Fruit fly (Drosophila melanogaster): ENCODE data around the gene CG8209.
A peak's percentile ranks its signal among the peaks of the same experiment; 100 is the strongest.

Gene CG8209

DNA sequence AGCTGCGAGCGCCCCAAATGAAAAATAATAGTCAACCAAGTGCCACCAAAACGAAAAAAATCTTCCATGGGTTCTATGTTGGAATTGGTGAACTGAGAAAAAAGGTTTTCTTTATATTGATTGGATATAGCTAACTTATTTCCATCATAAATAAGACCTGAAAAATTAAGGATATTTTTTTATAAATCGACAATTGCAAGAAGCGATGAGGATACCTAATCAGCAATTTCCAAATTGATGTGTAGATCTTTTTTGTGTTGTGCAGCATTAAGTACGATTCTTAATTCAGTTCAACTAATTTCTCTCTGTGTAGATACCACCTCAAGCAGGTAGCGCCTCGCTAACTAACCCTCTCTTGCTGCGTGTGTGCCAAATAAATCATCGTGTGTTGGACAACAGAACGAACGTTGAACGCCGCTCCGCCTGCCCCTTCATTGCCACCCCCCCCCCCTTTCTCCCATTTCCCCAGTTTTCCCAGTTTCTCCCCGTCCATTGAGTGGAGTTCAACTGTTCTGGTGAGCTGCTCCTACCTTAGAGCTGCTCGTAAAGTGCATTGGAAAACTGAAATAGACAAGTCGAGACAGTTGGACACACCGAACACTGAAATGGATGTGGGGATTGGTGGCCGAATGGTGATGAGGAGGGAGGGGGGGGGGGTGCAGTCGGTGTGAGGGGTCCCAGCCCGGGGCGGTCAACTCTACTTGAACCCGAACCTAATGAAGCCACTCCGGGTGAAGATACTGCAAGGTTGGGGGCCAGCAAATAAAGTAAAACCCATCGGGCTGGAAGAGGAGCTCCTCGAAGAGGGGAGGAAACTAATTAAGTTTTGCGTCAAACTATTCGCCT lies 12.8 kb downstream of the CG8209 start (continued):
- TF ChIP-seq H15 (GFP tag; IDR thresholded peaks at IDR 0.05) (peak; percentile 46; the same call in 1 of the 3 replicates), lab (GFP tag; optimal IDR thresholded peaks at IDR 0.05) (peak; percentile 66), sc (optimal IDR thresholded peaks at IDR 0.05) (no peak), sc (GFP tag; optimal IDR thresholded peaks at IDR 0.05) (peak; percentile 75), Hr51 (GFP tag; optimal IDR thresholded peaks at IDR 0.05) (peak in 1 of 2 experiments; percentile 64), CG14710 (tag; optimal IDR thresholded peaks at IDR 0.05) (peak; percentile 92), Myb (GFP tag; optimal IDR thresholded peaks at IDR 0.05) (no peak), Max (GFP tag; optimal IDR thresholded peaks at IDR 0.05) (peak; percentile 65), exex (tag; optimal IDR thresholded peaks at IDR 0.05) (peak; percentile 41), CG12942 (GFP tag; optimal IDR thresholded peaks at IDR 0.05) (no peak), Med (GFP tag) (peak; percentile 65), Usf (GFP tag; optimal IDR thresholded peaks at IDR 0.05) (peak; percentile 52), CG12744 (GFP tag; optimal IDR thresholded peaks at IDR 0.05) (no peak), CG6254 (GFP tag; optimal IDR thresholded peaks at IDR 0.05) (peak; percentile 69), da (GFP tag; optimal IDR thresholded peaks at IDR 0.05) (no peak), Stat92E (GFP tag; optimal IDR thresholded peaks at IDR 0.05) (peak in 1 of 3 experiments; percentile 46), CG30020 (tag; optimal IDR thresholded peaks at IDR 0.05) (peak; percentile 19), CG1233 (GFP tag; optimal IDR thresholded peaks at IDR 0.05) (peak; percentile 68), CG17912 (GFP tag; optimal IDR thresholded peaks at IDR 0.05) (no peak), ash1 (GFP tag; optimal IDR thresholded peaks at IDR 0.05) (no peak), CG6683 (GFP tag; optimal IDR thresholded peaks at IDR 0.05) (no peak), al (GFP tag; IDR thresholded peaks at IDR 0.05) (no peak), Xrp1 (GFP tag; IDR thresholded peaks at IDR 0.05) (peak; percentile 92), CG12236 (GFP tag; optimal IDR thresholded peaks at IDR 0.05) (peak; percentile 27), tap (tag; optimal IDR thresholded peaks at IDR 0.05) (peak; percentile 2), pho (GFP tag; optimal IDR thresholded peaks at IDR 0.05) (no peak), kah (GFP tag; optimal IDR thresholded peaks at IDR 0.05) (peak; percentile 17), ham (GFP tag; IDR thresholded peaks at IDR 0.05) (no peak), CG33557 (GFP tag; optimal IDR thresholded peaks at IDR 0.05) (peak; percentile 72), CG2199 (GFP tag; IDR thresholded peaks at IDR 0.05) (peak; percentile 66; the same call in 1 of the 3 replicates), psq (GFP tag; optimal IDR thresholded peaks at IDR 0.05) (no peak), CG9876 (GFP tag; optimal IDR thresholded peaks at IDR 0.05) (no peak), pros (GFP tag; optimal IDR thresholded peaks at IDR 0.05) (peak; percentile 7), H2.0 (GFP tag; IDR thresholded peaks at IDR 0.05) (no peak), disco-r (GFP tag; optimal IDR thresholded peaks at IDR 0.05) (no peak), twi (tag; optimal IDR thresholded peaks at IDR 0.05) (no peak), CG11504 (tag; optimal IDR thresholded peaks at IDR 0.05) (peak; percentile 74), CG18476 (GFP tag; optimal IDR thresholded peaks at IDR 0.05) (peak; percentile 62), klu (GFP tag; IDR thresholded peaks at IDR 0.05) (no peak), fd64A (GFP tag; optimal IDR thresholded peaks at IDR 0.05) (peak; percentile 22), inv (GFP tag; IDR thresholded peaks at IDR 0.05; ENCODE audit: partially characterized antibody) (no peak), usp (GFP tag; optimal IDR thresholded peaks at IDR 0.05) (no peak), MBD-R2 (GFP tag; IDR thresholded peaks at IDR 0.05) (0 out of 2 replicates have a peak, but pooled peaks have one; percentile 12), E2f1 (GFP tag; IDR thresholded peaks at IDR 0.05) (0 out of 2 replicates have a peak, but pooled peaks have one; percentile 37), CG11398 (GFP tag; optimal IDR thresholded peaks at IDR 0.05) (no peak), CG34422 (GFP tag; IDR thresholded peaks at IDR 0.05) (no peak), phol (tag; optimal IDR thresholded peaks at IDR 0.05) (peak; percentile 88), YL-1 (GFP tag; optimal IDR thresholded peaks at IDR 0.05) (peak; percentile 25), az2 (GFP tag; optimal IDR thresholded peaks at IDR 0.05) (peak; percentile 68)
